ENCODE assay signal across 2 worm cellular contexts in the genomic region with DNA sequence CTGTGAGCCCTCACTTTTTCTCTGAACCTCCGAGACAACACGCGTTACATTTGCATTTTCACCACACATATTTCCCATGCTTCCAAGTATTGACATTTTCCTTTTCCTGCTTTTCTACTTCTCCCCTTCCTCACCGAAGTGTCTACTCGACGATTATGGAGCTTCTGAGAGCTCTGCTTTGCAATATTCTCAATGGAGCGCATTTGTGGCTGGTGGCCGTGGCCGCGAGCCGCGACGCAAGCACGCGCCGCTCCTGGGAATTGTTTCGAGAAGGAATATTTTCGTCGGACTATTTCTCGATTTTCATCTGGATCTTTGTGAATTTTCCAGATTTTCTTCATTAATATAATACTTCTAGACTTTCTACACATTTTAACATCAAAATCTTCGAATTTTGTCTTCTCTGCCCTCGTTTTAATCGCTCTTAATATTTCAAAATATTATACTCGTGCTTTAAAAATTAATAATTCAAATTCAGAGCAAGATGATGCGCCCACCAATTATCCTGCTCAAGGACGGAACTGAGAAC.
TF ChIP-seq lines count a peak whose summit lies in the region.

T10B5.4 (minus strand) TSS at position 40 of the 529 bp plus-strand sequence.
cct-7 (plus strand) TSS at position 479 of the 529 bp plus-strand sequence.

TF ChIP-seq in whole organism, L4 larva, 104 proteins besides CTCF, POLR2A, EP300 and RAD21 (continued from another document):
- TF ChIP-seq ces-1 (GFP tag; optimal IDR thresholded peaks at IDR 0.05; lab: Kevin White, UChicago), result no peak
- TF ChIP-seq unc-62 (GFP tag; optimal IDR thresholded peaks at IDR 0.05 in 1 of 2; lab: Kevin White, UChicago), result no peak
- no peak for TF ChIP-seq unc-62 (tag; optimal IDR thresholded peaks at IDR 0.05; lab: Kevin White, UChicago)
- 0 out of 2 replicates have a peak, but pooled peaks have one; percentile 55 for TF ChIP-seq D1046.2 (GFP tag; IDR thresholded peaks at IDR 0.05; lab: Robert Waterston, UW)
- no peak for TF ChIP-seq fos-1 (tag; optimal IDR thresholded peaks at IDR 0.05; lab: Kevin White, UChicago)
- no peak for TF ChIP-seq egl-27 (tag; optimal IDR thresholded peaks at IDR 0.05; lab: Kevin White, UChicago)
- TF ChIP-seq ctbp-1 (GFP tag; IDR thresholded peaks at IDR 0.05; lab: Robert Waterston, UW), result peak; percentile 79
- no peak for TF ChIP-seq ceh-82 (tag; optimal IDR thresholded peaks at IDR 0.05; lab: Kevin White, UChicago)
- TF ChIP-seq php-3 (GFP tag; IDR thresholded peaks at IDR 0.05; lab: Robert Waterston, UW), result 0 out of 2 replicates have a peak, but pooled peaks have one; percentile 45
- TF ChIP-seq tra-1 (GFP tag; IDR thresholded peaks at IDR 0.05; lab: Robert Waterston, UW), result peak; percentile 65
- peak; percentile 75 to 93 for TF ChIP-seq lsy-2 (tag; optimal IDR thresholded peaks at IDR 0.05; lab: Kevin White, UChicago)
- no peak for TF ChIP-seq ama-1 (optimal IDR thresholded peaks at IDR 0.05; lab: Kevin White, UChicago)
- no peak for TF ChIP-seq sdz-12 (GFP tag; optimal IDR thresholded peaks at IDR 0.05; lab: Kevin White, UChicago)
- peak; percentile 84 for TF ChIP-seq mxl-3 (GFP tag; optimal IDR thresholded peaks at IDR 0.05; lab: Kevin White, UChicago)
- TF ChIP-seq duxl-1 (tag; optimal IDR thresholded peaks at IDR 0.05; lab: Kevin White, UChicago; ENCODE audit: poor library complexity), result peak; percentile 6
- no peak for TF ChIP-seq madf-9 (GFP tag; conservative IDR thresholded peaks at IDR 0.05; lab: Robert Waterston, UW)
- TF ChIP-seq Y48G9A.11 (GFP tag; IDR thresholded peaks at IDR 0.05; lab: Robert Waterston, UW), result no peak; the same call in 1 of the 2 replicates
- TF ChIP-seq ZK546.5 (tag; optimal IDR thresholded peaks at IDR 0.05; lab: Kevin White, UChicago), result no peak
- peak; percentile 97 for TF ChIP-seq lin-38 (GFP tag; IDR thresholded peaks at IDR 0.05; lab: Robert Waterston, UW)
- peak; percentile 93 for TF ChIP-seq mep-1 (tag; optimal IDR thresholded peaks at IDR 0.05; lab: Kevin White, UChicago)
- no peak for TF ChIP-seq nhr-10 (tag; optimal IDR thresholded peaks at IDR 0.05; lab: Kevin White, UChicago)
- peak; percentile 92 for TF ChIP-seq lin-13 (GFP tag; optimal IDR thresholded peaks at IDR 0.05; lab: Kevin White, UChicago)
- TF ChIP-seq nhr-237 (tag; optimal IDR thresholded peaks at IDR 0.05; lab: Kevin White, UChicago), result peak; percentile 36
- peak; percentile 89 for TF ChIP-seq unc-130 (GFP tag; optimal IDR thresholded peaks at IDR 0.05; lab: Kevin White, UChicago)
- peak; percentile 9 for TF ChIP-seq snpc-4 (tag; optimal IDR thresholded peaks at IDR 0.05; lab: Kevin White, UChicago)
- 0 out of 4 replicates have a peak, but pooled peaks of 1 of the 2 experiments have one; percentile 32 for TF ChIP-seq madf-5 (GFP tag; IDR thresholded peaks at IDR 0.05; lab: Robert Waterston, UW)
- no peak for TF ChIP-seq Y5F2A.4 (GFP tag; optimal IDR thresholded peaks at IDR 0.05; lab: Kevin White, UChicago)
- TF ChIP-seq gei-8 (GFP tag; optimal IDR thresholded peaks at IDR 0.05; lab: Kevin White, UChicago), result no peak
- peak; percentile 92 for TF ChIP-seq nhr-11 (tag; optimal IDR thresholded peaks at IDR 0.05; lab: Kevin White, UChicago)
- TF ChIP-seq nhr-76 (tag; optimal IDR thresholded peaks at IDR 0.05; lab: Kevin White, UChicago), result no peak
- TF ChIP-seq hlh-11 (tag; optimal IDR thresholded peaks at IDR 0.05; lab: Kevin White, UChicago), result peak; percentile 80
- no peak for TF ChIP-seq spr-3 (GFP tag; optimal IDR thresholded peaks at IDR 0.05; lab: Kevin White, UChicago)
- TF ChIP-seq skn-1 (tag; optimal IDR thresholded peaks at IDR 0.05; lab: Kevin White, UChicago), result no peak
- no peak for TF ChIP-seq unc-39 (tag; optimal IDR thresholded peaks at IDR 0.05; lab: Kevin White, UChicago)
- TF ChIP-seq F44E2.7 (GFP tag; IDR thresholded peaks at IDR 0.05; lab: Robert Waterston, UW), result no peak
- no peak for TF ChIP-seq lin-29 (GFP tag; IDR thresholded peaks at IDR 0.05; lab: Robert Waterston, UW)
- TF ChIP-seq lin-15B (tag; optimal IDR thresholded peaks at IDR 0.05; lab: Kevin White, UChicago), result peak; percentile 25
- TF ChIP-seq aha-1 (tag; lab: Kevin White, UChicago), result peak; percentile 98
- TF ChIP-seq aly-2 (tag; optimal IDR thresholded peaks at IDR 0.05; lab: Kevin White, UChicago), result no peak
- peak; percentile 18 for TF ChIP-seq nhr-25 (tag; optimal IDR thresholded peaks at IDR 0.05; lab: Kevin White, UChicago; ENCODE audit: borderline replicate concordance, insufficient read depth)
- TF ChIP-seq Y105C5A.15 (GFP tag; IDR thresholded peaks at IDR 0.05; lab: Robert Waterston, UW), result no peak
- peak; percentile 66 for TF ChIP-seq nhr-28 (tag; optimal IDR thresholded peaks at IDR 0.05; lab: Kevin White, UChicago)
- TF ChIP-seq mdt-29 (GFP tag; IDR thresholded peaks at IDR 0.05; lab: Robert Waterston, UW), result peak; percentile 67
- peak; percentile 28 for TF ChIP-seq zfp-2 (tag; optimal IDR thresholded peaks at IDR 0.05; lab: Kevin White, UChicago)
- peak; percentile 76 for TF ChIP-seq arid-1 (GFP tag; conservative IDR thresholded peaks at IDR 0.05; lab: Robert Waterston, UW)

TF ChIP-seq in whole organism, late embryonic, 69 proteins besides CTCF, POLR2A, EP300 and RAD21 (continued from another document):
- TF ChIP-seq ceh-45 (GFP tag; IDR thresholded peaks at IDR 0.05; lab: Robert Waterston, UW) (no peak), tbx-7 (tag; optimal IDR thresholded peaks at IDR 0.05; lab: Kevin White, UChicago) (peak; percentile 64), unc-86 (tag; optimal IDR thresholded peaks at IDR 0.05; lab: Kevin White, UChicago) (peak; percentile 61), lin-11 (tag; optimal IDR thresholded peaks at IDR 0.05; lab: Kevin White, UChicago) (no peak), ceh-18 (tag; optimal IDR thresholded peaks at IDR 0.05; lab: Kevin White, UChicago) (peak; percentile 87), syd-9 (tag; optimal IDR thresholded peaks at IDR 0.05; lab: Kevin White, UChicago) (peak; percentile 67)
